Worm (Caenorhabditis elegans): Measurements from ENCODE around the gene rgr-1.
A peak's percentile ranks its signal among the peaks of the same experiment; 100 is the strongest.

DNA sequence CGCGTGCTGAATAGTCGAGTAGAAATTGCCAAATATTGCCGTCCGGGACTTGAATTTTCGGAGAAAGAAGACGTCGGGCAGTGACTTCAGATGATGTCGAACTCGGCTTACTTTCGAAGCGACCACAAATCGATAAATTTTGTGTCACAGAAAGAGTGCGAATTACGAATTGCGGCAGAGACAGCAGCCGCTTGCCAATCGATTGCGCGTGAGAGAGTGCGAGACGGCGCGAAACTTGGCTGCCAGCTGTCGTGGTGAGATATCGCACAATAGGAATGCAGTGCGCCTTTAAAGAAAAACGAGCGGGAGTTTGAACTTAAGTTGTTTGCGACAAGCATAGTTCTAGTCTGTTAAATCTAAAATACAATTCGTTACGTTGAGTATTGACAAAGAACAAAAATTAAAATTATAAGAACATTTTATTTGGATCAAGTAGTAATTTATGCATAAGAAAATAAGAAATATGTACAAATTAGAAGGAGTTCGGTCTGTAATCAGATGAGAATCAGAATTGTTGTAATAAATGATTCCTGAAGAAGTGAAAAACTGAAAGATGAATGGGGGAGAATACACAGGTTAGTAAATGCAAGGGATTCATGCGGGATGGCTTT, 50.0 kb downstream of the rgr-1 start, which contains the start of gene pir-2:
- TF ChIP-seq ztf-11 (tag; optimal IDR thresholded peaks at IDR 0.05), result no peak
- peak in 1 of 2 experiments; percentile 54 for TF ChIP-seq hif-1 (tag; optimal IDR thresholded peaks at IDR 0.05)
- no peak for TF ChIP-seq ceh-82 (tag; optimal IDR thresholded peaks at IDR 0.05)
- no peak for TF ChIP-seq fos-1 (tag; optimal IDR thresholded peaks at IDR 0.05)
- TF ChIP-seq zfp-2 (tag; optimal IDR thresholded peaks at IDR 0.05), result peak; percentile 16
- TF ChIP-seq fkh-10 (GFP tag; optimal IDR thresholded peaks at IDR 0.05), result peak; percentile 44
- TF ChIP-seq hlh-30 (tag; optimal IDR thresholded peaks at IDR 0.05; ENCODE audit: insufficient read depth), result peak; percentile 91
- peak; percentile 89 for TF ChIP-seq ama-1 (optimal IDR thresholded peaks at IDR 0.05)
- peak; percentile 61 for TF ChIP-seq dmd-6 (GFP tag; IDR thresholded peaks at IDR 0.05)
- peak; percentile 78 for TF ChIP-seq dve-1 (tag; optimal IDR thresholded peaks at IDR 0.05; ENCODE audit: insufficient read depth)
